Worm (Caenorhabditis elegans) whole organism, L4 larva: Measurements from ENCODE around the gene C34E7.3.

Experiments
- D1046.2 ChIP-seq: fragments of 200-800 bp; sonication (Bioruptor generic); IDR thresholded peaks from 2 replicates; pipeline ENCODE4 v1.3.6; 2022; ENCODE audit warnings: missing genetic modification characterization, missing compliant biosample characterization
- R02D3.7 ChIP-seq: fragments of 150-350 bp; sonication (generic microtip); optimal IDR thresholded peaks from 3 replicates; lab custom pipeline; 2014; ENCODE audit warnings: missing biosample characterization, missing genetic modification characterization
- T26A8.4 ChIP-seq: fragments of 200-800 bp; sonication (Bioruptor generic); IDR thresholded peaks from 2 replicates; pipeline ENCODE4 v1.3.6; 2022; ENCODE audit warnings: missing genetic modification characterization, missing compliant biosample characterization
- Y48G9A.11 ChIP-seq: fragments of 200-800 bp; sonication (Bioruptor generic); IDR thresholded peaks from 2 replicates; pipeline ENCODE4 v1.3.6; 2022; ENCODE audit warnings: missing genetic modification reagents, missing genetic modification characterization, missing compliant biosample characterization
- aha-1 ChIP-seq: fragments of 150-350 bp; peaks from one replicate; lab custom pipeline; 2014; ENCODE audit warnings: missing biosample characterization, missing genetic modification characterization
- ceh-28 ChIP-seq: fragments of 150-350 bp; optimal IDR thresholded peaks from 2 replicates; lab custom pipeline; 2014; ENCODE audit warnings: missing biosample characterization, missing genetic modification reagents, missing genetic modification characterization
- ceh-62 ChIP-seq: sonication (generic microtip); optimal IDR thresholded peaks from 2 replicates; lab custom pipeline; 2017; ENCODE audit warnings: missing biosample characterization, missing genetic modification characterization
- daf-16 ChIP-seq, 3 experiments: sonication (generic microtip); optimal IDR thresholded peaks; 2 replicates each; lab custom pipeline; 2016 to 2017; ENCODE audit warnings: missing genetic modification characterization in 3 of 3, missing genetic modification reagents in 3 of 3, mild to moderate bottlenecking in 2 of 3, missing compliant biosample characterization in 2 of 3, missing biosample characterization in 1 of 3, moderate library complexity in 1 of 3
- dmd-6 ChIP-seq: fragments of 200-800 bp; sonication (Bioruptor generic); IDR thresholded peaks from 2 replicates; pipeline ENCODE4 v1.3.6; 2022; ENCODE audit warnings: missing genetic modification reagents, missing genetic modification characterization, missing compliant biosample characterization
- dpl-1 ChIP-seq: fragments of 150-350 bp; optimal IDR thresholded peaks from 2 replicates; lab custom pipeline; 2014; ENCODE audit warnings: missing biosample characterization, missing genetic modification reagents, missing genetic modification characterization
- duxl-1 ChIP-seq: sonication (generic microtip); optimal IDR thresholded peaks from 2 replicates; lab custom pipeline; 2016; ENCODE audit warnings: mild to moderate bottlenecking, missing genetic modification characterization, moderate library complexity, missing compliant biosample characterization; ENCODE audit not compliant: poor library complexity
- fos-1 ChIP-seq: fragments of 150-350 bp; optimal IDR thresholded peaks from 2 replicates; lab custom pipeline; 2014; ENCODE audit warnings: missing biosample characterization, missing genetic modification characterization
- hlh-11 ChIP-seq: fragments of 200-800 bp; sonication (Bioruptor generic); optimal IDR thresholded peaks from 2 replicates; lab custom pipeline; 2018; ENCODE audit warnings: mild to moderate bottlenecking, missing genetic modification characterization, missing compliant biosample characterization
- hlh-30 ChIP-seq: sonication (generic microtip); optimal IDR thresholded peaks from 2 replicates; lab custom pipeline; 2017; ENCODE audit warnings: antibody characterized with exemption, mild to moderate bottlenecking, missing genetic modification characterization, missing compliant biosample characterization; ENCODE audit not compliant: insufficient read depth
- hmg-1.1 ChIP-seq: fragments of 200-800 bp; sonication (Bioruptor generic); IDR thresholded peaks from 2 replicates; pipeline ENCODE4 v1.3.6; 2022; ENCODE audit warnings: missing genetic modification reagents, missing genetic modification characterization, missing compliant biosample characterization
- lin-13 ChIP-seq: fragments of 150-350 bp; optimal IDR thresholded peaks from 2 replicates; lab custom pipeline; 2014; ENCODE audit warnings: missing biosample characterization, missing genetic modification reagents, missing genetic modification characterization
- lin-39 ChIP-seq: fragments of 150-350 bp; optimal IDR thresholded peaks from 2 replicates; lab custom pipeline; 2014; ENCODE audit warnings: missing biosample characterization, missing genetic modification reagents, missing genetic modification characterization
- lir-3 ChIP-seq: sonication (generic microtip); optimal IDR thresholded peaks from 2 replicates; lab custom pipeline; 2016; ENCODE audit warnings: mild to moderate bottlenecking, missing genetic modification characterization, missing compliant biosample characterization
- madf-5 ChIP-seq, 2 experiments: fragments of 200-800 bp; sonication (Bioruptor generic); IDR thresholded peaks; 2 replicates each; pipeline ENCODE4 v1.3.6; 2022; ENCODE audit warnings: missing compliant biosample characterization in 2 of 2, missing genetic modification characterization in 2 of 2
- mdl-1 ChIP-seq, 2 experiments: fragments of 150-350 bp in 1 of 2; sonication (generic microtip) in 1 of 2; optimal IDR thresholded peaks; 2 replicates each; lab custom pipeline; 2014 to 2017; ENCODE audit warnings: missing biosample characterization in 2 of 2, missing genetic modification characterization in 2 of 2
- mes-2 ChIP-seq: sonication (generic microtip); optimal IDR thresholded peaks from 2 replicates; lab custom pipeline; 2016; ENCODE audit warnings: missing genotype, mild to moderate bottlenecking, missing genetic modification characterization, missing compliant biosample characterization; ENCODE audit not compliant: poor library complexity, severe bottlenecking
- mxl-3 ChIP-seq: fragments of 200-800 bp; sonication (Bioruptor generic); optimal IDR thresholded peaks from 2 replicates; lab custom pipeline; 2018; ENCODE audit warnings: mild to moderate bottlenecking, missing genetic modification characterization, missing compliant biosample characterization
- nhr-11 ChIP-seq: fragments of 150-350 bp; optimal IDR thresholded peaks from 2 replicates; lab custom pipeline; 2014; ENCODE audit warnings: missing biosample characterization, missing genetic modification characterization
- nhr-237 ChIP-seq: sonication (generic microtip); optimal IDR thresholded peaks from 2 replicates; lab custom pipeline; 2017; ENCODE audit warnings: missing biosample characterization, missing genetic modification characterization
- nhr-25 ChIP-seq: sonication (generic microtip); optimal IDR thresholded peaks from 2 replicates; lab custom pipeline; 2017; ENCODE audit warnings: missing genetic modification characterization, mild to moderate bottlenecking, missing compliant biosample characterization, antibody characterized with exemption, moderate library complexity, borderline replicate concordance; ENCODE audit not compliant: insufficient read depth
- nhr-28 ChIP-seq: fragments of 150-350 bp; optimal IDR thresholded peaks from 2 replicates; lab custom pipeline; 2014; ENCODE audit warnings: missing biosample characterization, missing genetic modification characterization
- nhr-42 ChIP-seq: fragments of 200-800 bp; sonication (Bioruptor generic); IDR thresholded peaks from 2 replicates; pipeline ENCODE4 v1.3.6; 2022; ENCODE audit warnings: missing genetic modification characterization, missing compliant biosample characterization
- nhr-48 ChIP-seq: sonication (generic microtip); optimal IDR thresholded peaks from 2 replicates; lab custom pipeline; 2016; ENCODE audit warnings: mild to moderate bottlenecking, missing genetic modification characterization, missing compliant biosample characterization
- nhr-6 ChIP-seq: fragments of 150-350 bp; optimal IDR thresholded peaks from 2 replicates; lab custom pipeline; 2014; ENCODE audit warnings: missing biosample characterization, missing genetic modification characterization
- nhr-77 ChIP-seq: fragments of 150-350 bp; optimal IDR thresholded peaks from 2 replicates; lab custom pipeline; 2014; ENCODE audit warnings: missing biosample characterization, missing genetic modification characterization
- pha-4 ChIP-seq, 2 experiments: fragments of 150-350 bp in 1 of 2; fragments of 200-800 bp in 1 of 2; sonication (Bioruptor generic) in 1 of 2; IDR thresholded peaks in 1 of 2; optimal IDR thresholded peaks in 1 of 2; 2 replicates each; pipeline versions ENCODE4 v1.3.6 to Lab custom; 2014 to 2022; ENCODE audit warnings: missing genetic modification characterization in 2 of 2, missing genetic modification reagents in 2 of 2, missing biosample characterization in 1 of 2, missing compliant biosample characterization in 1 of 2
- tra-1 ChIP-seq: fragments of 200-800 bp; sonication (Bioruptor generic); IDR thresholded peaks from 2 replicates; pipeline ENCODE4 v1.3.6; 2022; ENCODE audit warnings: missing genetic modification reagents, missing genetic modification characterization, missing compliant biosample characterization
- unc-130 ChIP-seq: sonication (generic microtip); optimal IDR thresholded peaks from 2 replicates; lab custom pipeline; 2016; ENCODE audit warnings: missing genetic modification reagents, missing genetic modification characterization, missing compliant biosample characterization
- vab-7 ChIP-seq: fragments of 200-800 bp; sonication (Bioruptor generic); IDR thresholded peaks from 2 replicates; pipeline ENCODE4 v1.3.6; 2022; ENCODE audit warnings: missing genetic modification reagents, missing genetic modification characterization, missing compliant biosample characterization
- zag-1 ChIP-seq: fragments of 150-350 bp; optimal IDR thresholded peaks from 2 replicates; lab custom pipeline; 2014; ENCODE audit warnings: missing biosample characterization, missing genetic modification characterization
- zip-11 ChIP-seq: fragments of 200-800 bp; sonication (Bioruptor generic); IDR thresholded peaks from 2 replicates; pipeline ENCODE4 v1.3.6; 2022; ENCODE audit warnings: missing genetic modification characterization, missing compliant biosample characterization

C34E7.3 gene

ce11 chrX:12975595-12976089 is 45.6 kb downstream of the C34E7.3 start, which contains the start of gene ppk-3 (continued):
- TF ChIP-seq vab-7 (GFP tag; lab: Robert Waterston, UW): no peak
- peak in 1 of 2 experiments; percentile 75 for TF ChIP-seq mdl-1 (tag; optimal IDR thresholded peaks at IDR 0.05; lab: Kevin White, UChicago)
- no peak for TF ChIP-seq zag-1
- TF ChIP-seq aha-1 (tag; lab: Kevin White, UChicago): peak; percentile 98
- peak; percentile 58; the same call in 1 of the 2 replicates for TF ChIP-seq T26A8.4 (GFP tag; lab: Robert Waterston, UW)
- peak; percentile 16 for TF ChIP-seq nhr-48 (tag; lab: Kevin White, UChicago)
- peak; percentile 72 for TF ChIP-seq mxl-3 (GFP tag; lab: Kevin White, UChicago)
- TF ChIP-seq nhr-25 (tag; lab: Kevin White, UChicago): no peak
- TF ChIP-seq nhr-42 (GFP tag; lab: Robert Waterston, UW): peak; percentile 47; the same call in 1 of the 2 replicates
- TF ChIP-seq hlh-30 (tag; lab: Kevin White, UChicago): peak; percentile 81
- no peak for TF ChIP-seq zip-11 (GFP tag; lab: Robert Waterston, UW)
- TF ChIP-seq nhr-237 (tag; lab: Kevin White, UChicago): no peak
- peak; percentile 0 for TF ChIP-seq lin-13
- TF ChIP-seq tra-1: peak; percentile 48; the same call in 1 of the 2 replicates
- no peak for TF ChIP-seq ceh-62
- TF ChIP-seq daf-16 (GFP tag; optimal IDR thresholded peaks at IDR 0.05; lab: Kevin White, UChicago): peak in 1 of 2 experiments; percentile 60
- TF ChIP-seq daf-16 (tag; optimal IDR thresholded peaks at IDR 0.05; lab: Kevin White, UChicago): peak; percentile 47
- TF ChIP-seq nhr-77 (tag; lab: Kevin White, UChicago): peak; percentile 62
- TF ChIP-seq nhr-11 (tag; lab: Kevin White, UChicago): peak; percentile 76
- no peak for TF ChIP-seq ceh-28
- peak; percentile 72 for TF ChIP-seq dpl-1 (GFP tag; lab: Kevin White, UChicago)
- no peak for TF ChIP-seq Y48G9A.11 (GFP tag; lab: Robert Waterston, UW)
- TF ChIP-seq hlh-11: peak; percentile 85
- TF ChIP-seq unc-130 (GFP tag; lab: Kevin White, UChicago): no peak
- TF ChIP-seq mes-2 (tag; lab: Kevin White, UChicago): peak; percentile 86
- no peak for TF ChIP-seq R02D3.7 (tag; lab: Kevin White, UChicago)
- peak; percentile 56 for TF ChIP-seq dmd-6 (GFP tag; lab: Robert Waterston, UW)
- no peak for TF ChIP-seq pha-4 (GFP tag; IDR thresholded peaks at IDR 0.05; lab: Robert Waterston, UW)
- TF ChIP-seq pha-4 (tag; optimal IDR thresholded peaks at IDR 0.05; lab: Kevin White, UChicago): peak; percentile 45
- no peak for TF ChIP-seq fos-1 (tag; lab: Kevin White, UChicago)
- TF ChIP-seq nhr-6: peak; percentile 17
- no peak for TF ChIP-seq D1046.2
- TF ChIP-seq hmg-1.1: peak; percentile 73
- peak; percentile 70 for TF ChIP-seq nhr-28 (tag; lab: Kevin White, UChicago)

ce11 chrX:12976774-12977173 is 46.7 kb downstream of the C34E7.3 start, which contains the start of the genes F11C1.4 and F11C1.10:
F11C1.4 (plus strand) TSS chrX:12977074.
F11C1.10 (plus strand) TSS chrX:12977082.
- TF ChIP-seq dpl-1 (GFP tag; lab: Kevin White, UChicago) (no peak), lir-3 (no peak), duxl-1 (no peak), lin-39 (tag; lab: Kevin White, UChicago) (no peak)
- TF ChIP-seq, all 104 proteins: peak for 0

- TF ChIP-seq madf-5 (GFP tag; IDR thresholded peaks at IDR 0.05; lab: Robert Waterston, UW): no peak
- TF ChIP-seq daf-16 (GFP tag; optimal IDR thresholded peaks at IDR 0.05; lab: Kevin White, UChicago): no peak
- peak; percentile 79 for TF ChIP-seq daf-16 (tag; optimal IDR thresholded peaks at IDR 0.05; lab: Kevin White, UChicago)
- TF ChIP-seq, all 104 proteins: peak for 1
Measured at ce11 chrX:12977451-12977850, 47.4 kb downstream of the C34E7.3 start, which contains the start of gene F11C1.9. F11C1.9 (minus strand) TSS chrX:12977551.
